Fruit fly (Drosophila melanogaster) whole organism, embryonic: Measurements from ENCODE around the gene vvl.

Source experiments
- Antp ChIP-seq: fragments of 200-800 bp; sonication (Bioruptor generic); optimal IDR thresholded peaks from 3 replicates; lab custom pipeline; 2016; ENCODE audit warnings: missing biosample characterization, missing genetic modification characterization
- Awh ChIP-seq: fragments of 200-800 bp; sonication (Bioruptor generic); IDR thresholded peaks from 2 replicates; pipeline ENCODE4, ENCODE4 v1.3.6; 2022; ENCODE audit warnings: missing biosample characterization, missing genetic modification characterization
- Bgb ChIP-seq: fragments of 200-800 bp; sonication (Bioruptor generic); IDR thresholded peaks from 2 replicates; pipeline ENCODE4 v1.3.6; 2022; ENCODE audit warnings: missing biosample characterization, missing genetic modification characterization; ENCODE audit not compliant: partially characterized antibody
- CG12236 ChIP-seq: fragments of 200-800 bp; sonication (Bioruptor generic); optimal IDR thresholded peaks from 2 replicates; lab custom pipeline; 2016; ENCODE audit warnings: missing biosample characterization, missing genetic modification characterization
- CG12299 ChIP-seq: fragments of 200-800 bp; sonication (Bioruptor generic); optimal IDR thresholded peaks from 2 replicates; lab custom pipeline; 2018; ENCODE audit warnings: missing biosample characterization, mild to moderate bottlenecking, missing genetic modification characterization
- CG12942 ChIP-seq: fragments of 200-800 bp; sonication (Bioruptor generic); optimal IDR thresholded peaks from 3 replicates; lab custom pipeline; 2016; ENCODE audit warnings: missing biosample characterization, missing genetic modification characterization
- CG14667 ChIP-seq: fragments of 200-800 bp; sonication (Bioruptor generic); IDR thresholded peaks from 2 replicates; pipeline ENCODE4 v1.3.6; 2022; ENCODE audit warnings: missing biosample characterization, missing genetic modification characterization
- CG15479 ChIP-seq: fragments of 200-800 bp; sonication (Bioruptor generic); optimal IDR thresholded peaks from 3 replicates; lab custom pipeline; 2019; ENCODE audit warnings: missing biosample characterization, mild to moderate bottlenecking, missing genetic modification characterization, moderate library complexity
- CG30020 ChIP-seq: fragments of 200-800 bp; optimal IDR thresholded peaks from 2 replicates; lab custom pipeline; 2019; ENCODE audit warnings: missing biosample characterization, mild to moderate bottlenecking, missing genetic modification characterization, moderate library complexity
- CG30431 ChIP-seq: fragments of 200-800 bp; sonication (Bioruptor generic); optimal IDR thresholded peaks from 2 replicates; lab custom pipeline; 2017; ENCODE audit warnings: missing biosample characterization, missing genetic modification characterization
- CG6854 ChIP-seq: fragments of 200-800 bp; sonication (Bioruptor generic); optimal IDR thresholded peaks from 3 replicates; lab custom pipeline; 2017; ENCODE audit warnings: missing biosample characterization, mild to moderate bottlenecking, missing genetic modification characterization
- CG8281 ChIP-seq: fragments of 200-800 bp; sonication (Bioruptor generic); optimal IDR thresholded peaks from 2 replicates; lab custom pipeline; 2018; ENCODE audit warnings: missing biosample characterization, mild to moderate bottlenecking, missing genetic modification characterization, moderate library complexity
- Camta ChIP-seq: fragments of 200-800 bp; sonication (Bioruptor generic); optimal IDR thresholded peaks from 2 replicates; lab custom pipeline; 2016; ENCODE audit warnings: missing biosample characterization, missing genetic modification characterization
- Drgx ChIP-seq: fragments of 200-800 bp; sonication (Bioruptor generic); IDR thresholded peaks from 2 replicates; pipeline ENCODE4 v1.3.6; 2022; ENCODE audit warnings: missing biosample characterization, missing genetic modification characterization
- Max ChIP-seq: fragments of 200-800 bp; sonication (Bioruptor generic); optimal IDR thresholded peaks from 2 replicates; lab custom pipeline; 2016; ENCODE audit warnings: missing biosample characterization, mild to moderate bottlenecking, missing genetic modification characterization
- Meics ChIP-seq: fragments of 200-800 bp; sonication (Bioruptor generic); optimal IDR thresholded peaks from 2 replicates; lab custom pipeline; 2017; ENCODE audit warnings: missing biosample characterization, mild to moderate bottlenecking, missing genetic modification characterization
- NFAT ChIP-seq: fragments of 200-800 bp; sonication (Bioruptor generic); IDR thresholded peaks from 2 replicates; pipeline ENCODE4 v1.3.6; 2022; ENCODE audit warnings: missing biosample characterization, missing genetic modification characterization
- Oaz ChIP-seq: fragments of 200-800 bp; sonication (Bioruptor generic); IDR thresholded peaks from 2 replicates; pipeline ENCODE4 v1.3.6; 2022; ENCODE audit warnings: missing biosample characterization, missing genetic modification characterization
- Optix ChIP-seq: fragments of 200-800 bp; sonication (Bioruptor generic); IDR thresholded peaks from 3 replicates; pipeline ENCODE4 v1.3.6; 2022; ENCODE audit warnings: missing biosample characterization, missing genetic modification characterization
- Pdp1 ChIP-seq, 2 experiments: fragments of 200-800 bp; sonication (Bioruptor generic); optimal IDR thresholded peaks; 3 replicates each; lab custom pipeline; 2016; ENCODE audit warnings: missing biosample characterization in 2 of 2, missing genetic modification characterization in 2 of 2, mild to moderate bottlenecking in 1 of 2, moderate library complexity in 1 of 2
- Side ChIP-seq: fragments of 200-800 bp; sonication (Bioruptor generic); optimal IDR thresholded peaks from 2 replicates; lab custom pipeline; 2016; ENCODE audit warnings: missing biosample characterization, missing genetic modification characterization
- Xbp1 ChIP-seq: fragments of 200-800 bp; sonication (Bioruptor generic); optimal IDR thresholded peaks from 3 replicates; lab custom pipeline; 2016; ENCODE audit warnings: missing biosample characterization, mild to moderate bottlenecking, missing genetic modification characterization
- ab ChIP-seq: fragments of 200-800 bp; sonication (Bioruptor generic); optimal IDR thresholded peaks from 2 replicates; lab custom pipeline; 2016; ENCODE audit warnings: missing biosample characterization, missing genetic modification characterization
- amos ChIP-seq: fragments of 200-800 bp; sonication (Bioruptor generic); IDR thresholded peaks from 2 replicates; pipeline ENCODE4 v1.3.6; 2022; ENCODE audit warnings: missing biosample characterization, missing genetic modification characterization; ENCODE audit not compliant: partially characterized antibody
- az2 ChIP-seq: fragments of 200-800 bp; sonication (Bioruptor generic); optimal IDR thresholded peaks from 3 replicates; lab custom pipeline; 2016; ENCODE audit warnings: missing biosample characterization, missing genetic modification characterization
- bcd ChIP-seq: fragments of 200-800 bp; sonication (Bioruptor generic); optimal IDR thresholded peaks from 2 replicates; lab custom pipeline; 2017; ENCODE audit warnings: missing biosample characterization, mild to moderate bottlenecking, missing genetic modification characterization
- dm ChIP-seq: fragments of 200-800 bp; sonication (Bioruptor generic); optimal IDR thresholded peaks from 3 replicates; lab custom pipeline; 2016; ENCODE audit warnings: missing biosample characterization, missing genetic modification characterization
- dmrt99B ChIP-seq: fragments of 200-800 bp; sonication (Bioruptor generic); optimal IDR thresholded peaks from 2 replicates; lab custom pipeline; 2018; ENCODE audit warnings: missing biosample characterization, mild to moderate bottlenecking, missing genetic modification characterization, moderate library complexity
- dpn ChIP-seq, 2 experiments: fragments of 200-800 bp; sonication (Bioruptor generic); optimal IDR thresholded peaks; 3 replicates each; lab custom pipeline; 2016; ENCODE audit warnings: missing biosample characterization in 2 of 2, missing genetic modification characterization in 2 of 2
- eve ChIP-seq, 2 experiments: fragments of >200 bp; optimal IDR thresholded peaks; 2 replicates each; lab custom pipeline; 2017; ENCODE audit warnings: missing biosample characterization in 2 of 2, missing genetic modification characterization in 2 of 2
- gcm2 ChIP-seq: fragments of 200-800 bp; sonication (Bioruptor generic); optimal IDR thresholded peaks from 2 replicates; lab custom pipeline; 2016; ENCODE audit warnings: missing biosample characterization, missing genetic modification characterization
- hb ChIP-seq: fragments of 200-800 bp; sonication (Bioruptor generic); IDR thresholded peaks from 3 replicates; pipeline ENCODE4 v1.3.6; 2022; ENCODE audit warnings: missing biosample characterization, missing genetic modification characterization; ENCODE audit not compliant: partially characterized antibody
- her ChIP-seq: fragments of 200-800 bp; sonication (Bioruptor generic); optimal IDR thresholded peaks from 2 replicates; lab custom pipeline; 2016; ENCODE audit warnings: missing biosample characterization, missing genetic modification characterization
- lbe ChIP-seq: fragments of 200-800 bp; sonication (Bioruptor generic); optimal IDR thresholded peaks from 2 replicates; lab custom pipeline; 2016; ENCODE audit warnings: missing biosample characterization, mild to moderate bottlenecking, missing genetic modification characterization
- luna ChIP-seq: fragments of 200-800 bp; sonication (Bioruptor generic); optimal IDR thresholded peaks from 2 replicates; lab custom pipeline; 2016; ENCODE audit warnings: missing biosample characterization, missing genetic modification characterization
- nerfin-2 ChIP-seq: fragments of 200-800 bp; sonication (Bioruptor generic); IDR thresholded peaks from 2 replicates; pipeline ENCODE4 v1.3.6; 2022; ENCODE audit warnings: missing biosample characterization, missing genetic modification characterization; ENCODE audit not compliant: partially characterized antibody
- nom ChIP-seq: fragments of 200-800 bp; sonication (Bioruptor generic); optimal IDR thresholded peaks from 2 replicates; lab custom pipeline; 2017; ENCODE audit warnings: missing biosample characterization, missing genetic modification characterization, mild to moderate bottlenecking, moderate library complexity, missing genetic modification reagents
- odd ChIP-seq: fragments of 200-800 bp; sonication (Bioruptor generic); optimal IDR thresholded peaks from 2 replicates; lab custom pipeline; 2017; ENCODE audit warnings: missing biosample characterization, mild to moderate bottlenecking, missing genetic modification characterization
- pb ChIP-seq: fragments of 200-800 bp; sonication (Bioruptor generic); optimal IDR thresholded peaks from 3 replicates; lab custom pipeline; 2016; ENCODE audit warnings: missing biosample characterization, missing genetic modification characterization
- peb ChIP-seq: fragments of 200-800 bp; sonication (Bioruptor generic); IDR thresholded peaks from 2 replicates; pipeline ENCODE4 v1.3.6; 2022; ENCODE audit warnings: missing biosample characterization, missing genetic modification characterization
- row ChIP-seq: fragments of 200-800 bp; sonication (Bioruptor generic); IDR thresholded peaks from 3 replicates; pipeline ENCODE4 v1.3.6; 2022; ENCODE audit warnings: missing biosample characterization, missing genetic modification characterization
- salm ChIP-seq: fragments of 200-800 bp; sonication (Bioruptor generic); optimal IDR thresholded peaks from 2 replicates; lab custom pipeline; 2018; ENCODE audit warnings: missing biosample characterization, mild to moderate bottlenecking, missing genetic modification characterization
- sim ChIP-seq: fragments of 200-800 bp; sonication (Bioruptor generic); IDR thresholded peaks from 2 replicates; pipeline ENCODE4 v1.3.6; 2022; ENCODE audit warnings: missing biosample characterization, missing genetic modification characterization
- slp2 ChIP-seq: fragments of 200-800 bp; sonication (Bioruptor generic); optimal IDR thresholded peaks from 2 replicates; lab custom pipeline; 2016; ENCODE audit warnings: missing biosample characterization, missing genetic modification characterization
- sqz ChIP-seq: fragments of 200-800 bp; sonication (Bioruptor generic); optimal IDR thresholded peaks from 3 replicates; lab custom pipeline; 2018; ENCODE audit warnings: missing biosample characterization, mild to moderate bottlenecking, missing genetic modification characterization
- sug ChIP-seq: fragments of 200-800 bp; optimal IDR thresholded peaks from 2 replicates; lab custom pipeline; 2019; ENCODE audit warnings: missing biosample characterization, mild to moderate bottlenecking, missing genetic modification characterization, moderate library complexity
- tio ChIP-seq: fragments of 200-800 bp; sonication (Bioruptor generic); optimal IDR thresholded peaks from 2 replicates; lab custom pipeline; 2017; ENCODE audit warnings: missing biosample characterization, missing genetic modification characterization, inconsistent platforms
- ttk ChIP-seq: fragments of 200-800 bp; sonication (Bioruptor generic); IDR thresholded peaks from 2 replicates; pipeline ENCODE4 v2.1.2; 2022; ENCODE audit warnings: missing biosample characterization, missing genetic modification characterization
- twi ChIP-seq: fragments of 200-800 bp; optimal IDR thresholded peaks from 2 replicates; lab custom pipeline; 2019; ENCODE audit warnings: missing biosample characterization, mild to moderate bottlenecking, missing genetic modification characterization, moderate library complexity
- vfl ChIP-seq: fragments of 200-800 bp; sonication (Bioruptor generic); optimal IDR thresholded peaks from 2 replicates; lab custom pipeline; 2016; ENCODE audit warnings: missing biosample characterization, missing genetic modification characterization

The vvl gene

dm6 chr3L:6813694-6814093 lies 23.7 kb downstream of the vvl start (continued):
- TF ChIP-seq tio (GFP tag; lab: Kevin White, UChicago) (no peak), dpn (GFP tag; optimal IDR thresholded peaks at IDR 0.05; lab: Kevin White, UChicago) (no peak), hb (no peak), row (GFP tag; lab: Robert Waterston, UW) (no peak), CG15479 (peak; percentile 22), CG30431 (no peak), sqz (GFP tag; lab: Kevin White, UChicago) (peak; percentile 42), pb (GFP tag; lab: Kevin White, UChicago) (no peak)

dm6 chr3L:6816230-6816629 lies 26.3 kb downstream of the vvl start:
- peak; percentile 1 for TF ChIP-seq CG30020 (tag; lab: Kevin White, UChicago)
- peak; percentile 41 for TF ChIP-seq tio (GFP tag; lab: Kevin White, UChicago)
- TF ChIP-seq odd (GFP tag; lab: Kevin White, UChicago) = peak; percentile 43
- TF ChIP-seq Optix (GFP tag; lab: Robert Waterston, UW) = peak; percentile 39; the same call in 1 of the 3 replicates
- peak; percentile 51 to 53 for TF ChIP-seq Pdp1 (GFP tag; optimal IDR thresholded peaks at IDR 0.05; lab: Kevin White, UChicago)
- TF ChIP-seq slp2 (GFP tag; lab: Kevin White, UChicago) = peak; percentile 41
- TF ChIP-seq Antp (GFP tag; lab: Kevin White, UChicago) = peak; percentile 53
- no peak for TF ChIP-seq nom (GFP tag; lab: Kevin White, UChicago)
- peak; percentile 55 for TF ChIP-seq NFAT (GFP tag; lab: Robert Waterston, UW)
- TF ChIP-seq ttk (GFP tag; lab: Robert Waterston, UW) = peak; percentile 69
- peak; percentile 80 for TF ChIP-seq sug (tag; lab: Kevin White, UChicago)
- TF ChIP-seq Oaz (GFP tag; lab: Robert Waterston, UW) = peak; percentile 87
- TF ChIP-seq Drgx = 0 out of 2 replicates have a peak, but pooled peaks have one; percentile 7
- TF ChIP-seq Max (GFP tag; lab: Kevin White, UChicago) = no peak
- TF ChIP-seq Meics (GFP tag; lab: Kevin White, UChicago) = peak; percentile 12
- TF ChIP-seq luna = peak; percentile 37
- peak; percentile 24 for TF ChIP-seq salm (tag; lab: Kevin White, UChicago)
- peak; percentile 51 for TF ChIP-seq Side (GFP tag; lab: Kevin White, UChicago)
- peak in 1 of 2 experiments; percentile 83 for TF ChIP-seq eve (GFP tag; optimal IDR thresholded peaks at IDR 0.05; lab: Kevin White, UChicago)
- TF ChIP-seq CG12942 (GFP tag; lab: Kevin White, UChicago) = peak; percentile 5
- peak; percentile 20 for TF ChIP-seq gcm2 (GFP tag; lab: Kevin White, UChicago)
- peak; percentile 37 for TF ChIP-seq CG8281 (tag; lab: Kevin White, UChicago)
- TF ChIP-seq CG12236 (GFP tag; lab: Kevin White, UChicago) = no peak
- TF ChIP-seq az2 (GFP tag; lab: Kevin White, UChicago) = peak; percentile 70
- TF ChIP-seq dm (GFP tag; lab: Kevin White, UChicago) = peak; percentile 26
- TF ChIP-seq nerfin-2 (GFP tag; lab: Robert Waterston, UW) = no peak
- peak; percentile 74 for TF ChIP-seq CG14667 (GFP tag; lab: Robert Waterston, UW)
- no peak for TF ChIP-seq lbe (GFP tag; lab: Kevin White, UChicago)
- peak; percentile 47 for TF ChIP-seq ab
- no peak for TF ChIP-seq amos (GFP tag; lab: Robert Waterston, UW)
- peak; percentile 17 for TF ChIP-seq CG12299 (tag; lab: Kevin White, UChicago)
- TF ChIP-seq twi = peak; percentile 45
- peak; percentile 59; the same call in 1 of the 2 replicates for TF ChIP-seq Awh (GFP tag; lab: Robert Waterston, UW)
- TF ChIP-seq Camta (GFP tag; lab: Kevin White, UChicago) = peak; percentile 30
- TF ChIP-seq dmrt99B = peak; percentile 57
- TF ChIP-seq vfl (GFP tag; lab: Kevin White, UChicago) = no peak
- TF ChIP-seq Bgb (GFP tag; lab: Robert Waterston, UW) = no peak
- TF ChIP-seq Xbp1 (GFP tag; lab: Kevin White, UChicago) = peak; percentile 75
- TF ChIP-seq her (GFP tag; lab: Kevin White, UChicago) = peak; percentile 60
- TF ChIP-seq bcd (GFP tag; lab: Kevin White, UChicago) = peak; percentile 24
- TF ChIP-seq CG6854 = no peak
- TF ChIP-seq peb = peak; percentile 53
- peak; percentile 53; the same call in 1 of the 2 replicates for TF ChIP-seq sim (GFP tag; lab: Robert Waterston, UW)
